Worm (Caenorhabditis elegans) whole organism, L2 larva: ENCODE data around the gene vha-6.

Experiments
- Y55F3AM.14 ChIP-seq: fragments of 200-800 bp; sonication (Bioruptor generic); optimal IDR thresholded peaks from 2 replicates; lab custom pipeline; 2018; ENCODE audit warnings: mild to moderate bottlenecking, missing genetic modification characterization, missing compliant biosample characterization
- sma-3 ChIP-seq: sonication (generic microtip); optimal IDR thresholded peaks from 2 replicates; lab custom pipeline; 2016; ENCODE audit warnings: missing genetic modification reagents, missing genetic modification characterization, missing compliant biosample characterization

- TF ChIP-seq sma-3 (no peak), Y55F3AM.14 (no peak)
Measured at ce11 chrII:11424032-11424431, 14.2 kb downstream of the vha-6 start.
